Fruit fly (Drosophila melanogaster) whole organism, embryonic: ENCODE data around the gene CG10638.

Source experiments
- Ada2b ChIP-seq: fragments of 200-800 bp; sonication (Bioruptor generic); IDR thresholded peaks from 2 replicates; pipeline ENCODE4 v1.3.6; 2022; ENCODE audit warnings: missing biosample characterization, missing genetic modification characterization
- Awh ChIP-seq: fragments of 200-800 bp; sonication (Bioruptor generic); IDR thresholded peaks from 2 replicates; pipeline ENCODE4, ENCODE4 v1.3.6; 2022; ENCODE audit warnings: missing biosample characterization, missing genetic modification characterization
- C15 ChIP-seq: fragments of 200-800 bp; sonication (Bioruptor generic); IDR thresholded peaks from 3 replicates; pipeline ENCODE4 v1.3.6; 2022; ENCODE audit warnings: missing biosample characterization, missing genetic modification characterization
- CG10543 ChIP-seq: fragments of 200-800 bp; sonication (Bioruptor generic); optimal IDR thresholded peaks from 3 replicates; lab custom pipeline; 2017; ENCODE audit warnings: missing biosample characterization, mild to moderate bottlenecking, missing genetic modification characterization, moderate library complexity
- CG11398 ChIP-seq: fragments of 200-800 bp; sonication (Bioruptor generic); optimal IDR thresholded peaks from 2 replicates; lab custom pipeline; 2016; ENCODE audit warnings: missing biosample characterization, missing genetic modification characterization
- CG12071 ChIP-seq: fragments of 200-800 bp; sonication (Bioruptor generic); optimal IDR thresholded peaks from 3 replicates; lab custom pipeline; 2018; ENCODE audit warnings: missing biosample characterization, mild to moderate bottlenecking, missing genetic modification characterization
- CG12769 ChIP-seq: fragments of 200-800 bp; sonication (Bioruptor generic); optimal IDR thresholded peaks from 2 replicates; lab custom pipeline; 2019; ENCODE audit warnings: missing biosample characterization, mild to moderate bottlenecking, missing genetic modification characterization, moderate library complexity
- CG14710 ChIP-seq: fragments of 200-800 bp; sonication (Bioruptor generic); optimal IDR thresholded peaks from 3 replicates; lab custom pipeline; 2019; ENCODE audit warnings: missing biosample characterization, mild to moderate bottlenecking, missing genetic modification characterization, moderate library complexity
- CG14965 ChIP-seq: fragments of 200-800 bp; sonication (Bioruptor generic); optimal IDR thresholded peaks from 2 replicates; lab custom pipeline; 2016; ENCODE audit warnings: missing biosample characterization, missing genetic modification characterization, borderline replicate concordance
- CG15479 ChIP-seq: fragments of 200-800 bp; sonication (Bioruptor generic); optimal IDR thresholded peaks from 3 replicates; lab custom pipeline; 2019; ENCODE audit warnings: missing biosample characterization, mild to moderate bottlenecking, missing genetic modification characterization, moderate library complexity
- CG15696 ChIP-seq: fragments of 200-800 bp; sonication (Bioruptor generic); optimal IDR thresholded peaks from 2 replicates; lab custom pipeline; 2019; ENCODE audit warnings: missing biosample characterization, mild to moderate bottlenecking, missing genetic modification characterization, moderate library complexity
- CG17328 ChIP-seq: fragments of 200-800 bp; sonication (Bioruptor generic); IDR thresholded peaks from 2 replicates; pipeline ENCODE4 v1.3.6; 2022; ENCODE audit warnings: missing biosample characterization, missing genetic modification characterization
- CG2199 ChIP-seq: fragments of 200-800 bp; sonication (Bioruptor generic); IDR thresholded peaks from 3 replicates; pipeline ENCODE4 v1.3.6; 2022; ENCODE audit warnings: missing biosample characterization, missing genetic modification characterization
- CG3163 ChIP-seq: fragments of 200-800 bp; sonication (Bioruptor generic); optimal IDR thresholded peaks from 3 replicates; lab custom pipeline; 2016; ENCODE audit warnings: missing biosample characterization, missing genetic modification characterization
- CG33557 ChIP-seq: fragments of 200-800 bp; sonication (Bioruptor generic); optimal IDR thresholded peaks from 2 replicates; lab custom pipeline; 2019; ENCODE audit warnings: missing biosample characterization, mild to moderate bottlenecking, missing genetic modification characterization, moderate library complexity
- CG3726 ChIP-seq: fragments of 200-800 bp; sonication (Bioruptor generic); IDR thresholded peaks from 3 replicates; pipeline ENCODE4, ENCODE4 v1.3.6; 2022; ENCODE audit warnings: missing biosample characterization, missing genetic modification characterization
- CG3995 ChIP-seq: fragments of 200-800 bp; sonication (Bioruptor generic); optimal IDR thresholded peaks from 3 replicates; lab custom pipeline; 2016; ENCODE audit warnings: missing biosample characterization, missing genetic modification characterization
- CG4424 ChIP-seq: fragments of 200-800 bp; sonication (Bioruptor generic); optimal IDR thresholded peaks from 3 replicates; lab custom pipeline; 2016; ENCODE audit warnings: missing biosample characterization, missing genetic modification characterization
- CG5953 ChIP-seq: fragments of 200-800 bp; sonication (Bioruptor generic); IDR thresholded peaks from 2 replicates; pipeline ENCODE4 v1.3.6; 2022; ENCODE audit warnings: missing biosample characterization, missing genetic modification characterization
- CG6654 ChIP-seq: fragments of 200-800 bp; sonication (Bioruptor generic); optimal IDR thresholded peaks from 2 replicates; lab custom pipeline; 2017; ENCODE audit warnings: missing biosample characterization, mild to moderate bottlenecking, missing genetic modification characterization
- CG6813 ChIP-seq: fragments of 200-800 bp; sonication (Bioruptor generic); optimal IDR thresholded peaks from 2 replicates; lab custom pipeline; 2017; ENCODE audit warnings: missing biosample characterization, missing genetic modification characterization, mild to moderate bottlenecking, moderate library complexity, missing genetic modification reagents
- CG6854 ChIP-seq: fragments of 200-800 bp; sonication (Bioruptor generic); optimal IDR thresholded peaks from 3 replicates; lab custom pipeline; 2017; ENCODE audit warnings: missing biosample characterization, mild to moderate bottlenecking, missing genetic modification characterization
- CG7786 ChIP-seq: fragments of 200-800 bp; sonication (Bioruptor generic); optimal IDR thresholded peaks from 2 replicates; lab custom pipeline; 2016; ENCODE audit warnings: missing biosample characterization, missing genetic modification characterization
- D19B ChIP-seq: fragments of 200-800 bp; sonication (Bioruptor generic); optimal IDR thresholded peaks from 2 replicates; lab custom pipeline; 2017; ENCODE audit warnings: missing biosample characterization, mild to moderate bottlenecking, missing genetic modification characterization
- E2f2 ChIP-seq: fragments of 200-800 bp; sonication (Bioruptor generic); IDR thresholded peaks from 2 replicates; pipeline ENCODE4 v1.3.6; 2022; ENCODE audit warnings: missing biosample characterization, missing genetic modification characterization
- Fer2 ChIP-seq: fragments of 200-800 bp; sonication (Bioruptor generic); optimal IDR thresholded peaks from 2 replicates; lab custom pipeline; 2018; ENCODE audit warnings: missing biosample characterization, mild to moderate bottlenecking, missing genetic modification characterization, moderate library complexity
- H2.0 ChIP-seq: fragments of 200-800 bp; sonication (Bioruptor generic); IDR thresholded peaks from 2 replicates; pipeline ENCODE4 v1.3.6; 2022; ENCODE audit warnings: missing biosample characterization, missing genetic modification characterization
- Hmx ChIP-seq: fragments of 200-800 bp; sonication (Bioruptor generic); optimal IDR thresholded peaks from 2 replicates; lab custom pipeline; 2016; ENCODE audit warnings: missing biosample characterization, missing genetic modification characterization
- Hsf ChIP-seq: fragments of 200-800 bp; sonication (Bioruptor generic); optimal IDR thresholded peaks from 3 replicates; lab custom pipeline; 2016; ENCODE audit warnings: missing biosample characterization, missing genetic modification characterization
- Med ChIP-seq: fragments of 200-800 bp; sonication (Bioruptor generic); peaks from one replicate; lab custom pipeline; 2016; ENCODE audit warnings: missing biosample characterization, missing genetic modification characterization, mild to moderate bottlenecking, inconsistent platforms, moderate library complexity
- NFAT ChIP-seq: fragments of 200-800 bp; sonication (Bioruptor generic); IDR thresholded peaks from 2 replicates; pipeline ENCODE4 v1.3.6; 2022; ENCODE audit warnings: missing biosample characterization, missing genetic modification characterization
- Nf-YA ChIP-seq: fragments of 200-800 bp; sonication (Bioruptor generic); IDR thresholded peaks from 2 replicates; pipeline ENCODE4 v1.3.6; 2022; ENCODE audit warnings: missing biosample characterization, missing genetic modification characterization
- Rfx ChIP-seq: fragments of 200-800 bp; sonication (Bioruptor generic); IDR thresholded peaks from 2 replicates; pipeline ENCODE4 v1.3.6; 2022; ENCODE audit warnings: missing biosample characterization, missing genetic modification characterization
- Rx ChIP-seq: fragments of 200-800 bp; sonication (Bioruptor generic); IDR thresholded peaks from 2 replicates; pipeline ENCODE4 v1.3.6; 2022; ENCODE audit warnings: missing biosample characterization, missing genetic modification characterization
- Sox102F ChIP-seq: fragments of 200-800 bp; sonication (Bioruptor generic); optimal IDR thresholded peaks from 2 replicates; lab custom pipeline; 2018; ENCODE audit warnings: missing biosample characterization, mild to moderate bottlenecking, missing genetic modification characterization, moderate library complexity
- Spps ChIP-seq: fragments of 200-800 bp; sonication (Bioruptor generic); optimal IDR thresholded peaks from 2 replicates; lab custom pipeline; 2018; ENCODE audit warnings: missing biosample characterization, mild to moderate bottlenecking, missing genetic modification characterization
- cad ChIP-seq: fragments of >200 bp; optimal IDR thresholded peaks from 2 replicates; lab custom pipeline; 2017; ENCODE audit warnings: missing biosample characterization, missing genetic modification characterization
- chinmo ChIP-seq: fragments of 200-800 bp; sonication (Bioruptor generic); IDR thresholded peaks from 4 replicates; pipeline ENCODE4 v1.3.6; 2022; ENCODE audit warnings: missing biosample characterization, missing genetic modification characterization; ENCODE audit not compliant: partially characterized antibody
- crol ChIP-seq: fragments of 200-800 bp; sonication (Bioruptor generic); IDR thresholded peaks from 2 replicates; pipeline ENCODE4 v1.3.6; 2022; ENCODE audit warnings: missing biosample characterization, missing genetic modification characterization
- crp ChIP-seq, 2 experiments: fragments of 200-800 bp; sonication (Bioruptor generic); optimal IDR thresholded peaks; 2 replicates in 1 of 2; 3 replicates in 1 of 2; lab custom pipeline; 2017; ENCODE audit warnings: missing biosample characterization in 2 of 2, missing genetic modification characterization in 2 of 2, mild to moderate bottlenecking in 1 of 2, moderate library complexity in 1 of 2
- eyg ChIP-seq: fragments of 200-800 bp; sonication (Bioruptor generic); optimal IDR thresholded peaks from 3 replicates; lab custom pipeline; 2016; ENCODE audit warnings: missing biosample characterization, missing genetic modification characterization
- gem ChIP-seq: fragments of 200-800 bp; sonication (Bioruptor generic); optimal IDR thresholded peaks from 2 replicates; lab custom pipeline; 2019; ENCODE audit warnings: missing biosample characterization, mild to moderate bottlenecking, missing genetic modification characterization, moderate library complexity
- ind ChIP-seq: fragments of 200-800 bp; sonication (Bioruptor generic); optimal IDR thresholded peaks from 3 replicates; lab custom pipeline; 2016; ENCODE audit warnings: missing biosample characterization, missing genetic modification characterization
- mirr ChIP-seq: fragments of 200-800 bp; sonication (Bioruptor generic); optimal IDR thresholded peaks from 3 replicates; lab custom pipeline; 2018; ENCODE audit warnings: missing biosample characterization, mild to moderate bottlenecking, missing genetic modification characterization
- nau ChIP-seq: fragments of 200-800 bp; sonication (Bioruptor generic); optimal IDR thresholded peaks from 3 replicates; lab custom pipeline; 2017; ENCODE audit warnings: missing biosample characterization, mild to moderate bottlenecking, missing genetic modification characterization, missing genetic modification reagents
- nerfin-2 ChIP-seq: fragments of 200-800 bp; sonication (Bioruptor generic); IDR thresholded peaks from 2 replicates; pipeline ENCODE4 v1.3.6; 2022; ENCODE audit warnings: missing biosample characterization, missing genetic modification characterization; ENCODE audit not compliant: partially characterized antibody
- onecut ChIP-seq: fragments of 200-800 bp; sonication (Bioruptor generic); IDR thresholded peaks from 2 replicates; pipeline ENCODE4 v1.3.6; 2022; ENCODE audit warnings: missing biosample characterization, missing genetic modification characterization
- row ChIP-seq: fragments of 200-800 bp; sonication (Bioruptor generic); IDR thresholded peaks from 3 replicates; pipeline ENCODE4 v1.3.6; 2022; ENCODE audit warnings: missing biosample characterization, missing genetic modification characterization
- slbo ChIP-seq: fragments of 200-800 bp; sonication (Bioruptor generic); IDR thresholded peaks from 2 replicates; pipeline ENCODE4 v1.3.6; 2022; ENCODE audit warnings: missing biosample characterization, missing genetic modification characterization
- slou ChIP-seq: fragments of 200-800 bp; sonication (Bioruptor generic); optimal IDR thresholded peaks from 3 replicates; lab custom pipeline; 2016; ENCODE audit warnings: missing biosample characterization, missing genetic modification characterization
- trem ChIP-seq: fragments of 200-800 bp; optimal IDR thresholded peaks from 3 replicates; lab custom pipeline; 2019; ENCODE audit warnings: missing biosample characterization, mild to moderate bottlenecking, missing genetic modification characterization, moderate library complexity
- wor ChIP-seq: fragments of 200-800 bp; sonication (Bioruptor generic); IDR thresholded peaks from 2 replicates; pipeline ENCODE4 v1.3.6; 2022; ENCODE audit warnings: missing biosample characterization, missing genetic modification characterization

CG10638 gene

DNA sequence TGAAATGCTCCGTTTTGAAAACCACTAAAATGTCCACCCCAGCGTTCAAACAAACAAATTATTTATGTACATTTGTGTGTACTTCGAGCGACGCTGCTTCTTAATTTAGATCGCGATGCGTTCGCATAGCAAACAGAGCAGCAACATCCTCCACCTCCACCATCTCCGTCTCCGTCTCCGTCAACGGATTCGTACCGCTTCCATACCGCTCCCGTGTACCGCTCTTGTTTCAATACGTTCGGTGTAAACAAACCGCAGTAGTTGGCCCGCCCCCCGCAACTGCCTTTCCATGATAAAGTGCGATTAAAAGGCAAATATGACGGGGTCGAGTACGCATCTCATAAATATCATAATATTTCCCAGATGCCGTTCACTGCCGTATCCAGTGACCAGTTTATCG lies 18.9 kb downstream of the CG10638 start, which contains the start of gene CG33725 (continued):
- no peak for TF ChIP-seq Hmx
- TF ChIP-seq CG3163: no peak
- no peak for TF ChIP-seq CG6813
- TF ChIP-seq row (GFP tag; lab: Robert Waterston, UW): no peak
- TF ChIP-seq CG12071 (GFP tag; lab: Kevin White, UChicago): no peak
- TF ChIP-seq Sox102F (GFP tag; lab: Kevin White, UChicago): no peak
- TF ChIP-seq D19B (GFP tag; lab: Kevin White, UChicago): no peak
- peak; percentile 34 for TF ChIP-seq CG12769 (tag; lab: Kevin White, UChicago)
- TF ChIP-seq CG33557 (GFP tag; lab: Kevin White, UChicago): no peak
- no peak for TF ChIP-seq CG3995
- TF ChIP-seq CG4424 (GFP tag; lab: Kevin White, UChicago): no peak
- peak; percentile 92 for TF ChIP-seq crol
- no peak for TF ChIP-seq gem (tag; lab: Kevin White, UChicago)
- TF ChIP-seq E2f2 (GFP tag; lab: Robert Waterston, UW): no peak
- TF ChIP-seq CG3726 (GFP tag; lab: Robert Waterston, UW): no peak
- 0 out of 3 replicates have a peak, but pooled peaks have one; percentile 49 for TF ChIP-seq CG2199 (GFP tag; lab: Robert Waterston, UW)
- TF ChIP-seq CG5953 (GFP tag; lab: Robert Waterston, UW): no peak
- no peak for TF ChIP-seq Rfx (GFP tag; lab: Robert Waterston, UW)
- TF ChIP-seq Awh (GFP tag; lab: Robert Waterston, UW): no peak
- TF ChIP-seq Hsf (GFP tag; lab: Kevin White, UChicago): no peak
- TF ChIP-seq Med (GFP tag; lab: Kevin White, UChicago): peak; percentile 87
- no peak for TF ChIP-seq Rx (GFP tag; lab: Robert Waterston, UW)
- TF ChIP-seq H2.0: no peak
- no peak for TF ChIP-seq Spps
- TF ChIP-seq CG11398 (GFP tag; lab: Kevin White, UChicago): peak; percentile 17
- TF ChIP-seq CG10543 (GFP tag; lab: Kevin White, UChicago): no peak
- no peak for TF ChIP-seq CG7786 (GFP tag; lab: Kevin White, UChicago)
- TF ChIP-seq crp (GFP tag; optimal IDR thresholded peaks at IDR 0.05; lab: Kevin White, UChicago): no peak
- peak; percentile 31 for TF ChIP-seq eyg (GFP tag; lab: Kevin White, UChicago)
- TF ChIP-seq CG17328 (GFP tag; lab: Robert Waterston, UW): peak; percentile 33; the same call in 1 of the 2 replicates
- TF ChIP-seq trem: no peak
- TF ChIP-seq CG15479 (GFP tag; lab: Kevin White, UChicago): no peak
- no peak for TF ChIP-seq mirr (GFP tag; lab: Kevin White, UChicago)
- TF ChIP-seq Fer2 (tag; lab: Kevin White, UChicago): no peak
- TF ChIP-seq slbo (GFP tag; lab: Robert Waterston, UW): no peak
- TF ChIP-seq NFAT: no peak
- TF ChIP-seq nau (GFP tag; lab: Kevin White, UChicago): no peak
- no peak for TF ChIP-seq C15 (GFP tag; lab: Robert Waterston, UW)
- no peak for TF ChIP-seq wor (GFP tag; lab: Robert Waterston, UW)
- no peak for TF ChIP-seq nerfin-2
- no peak for TF ChIP-seq cad
- TF ChIP-seq CG6854 (GFP tag; lab: Kevin White, UChicago): no peak
- no peak for TF ChIP-seq CG14710 (tag; lab: Kevin White, UChicago)
- no peak for TF ChIP-seq onecut (GFP tag; lab: Robert Waterston, UW)
- TF ChIP-seq slou (GFP tag; lab: Kevin White, UChicago): no peak
- no peak for TF ChIP-seq ind (GFP tag; lab: Kevin White, UChicago)
- no peak for TF ChIP-seq Ada2b (GFP tag; lab: Robert Waterston, UW)
- TF ChIP-seq CG15696 (tag; lab: Kevin White, UChicago): peak; percentile 14
- TF ChIP-seq Nf-YA (GFP tag; lab: Robert Waterston, UW): no peak
- TF ChIP-seq CG14965 (GFP tag; lab: Kevin White, UChicago): no peak
- TF ChIP-seq chinmo (GFP tag; lab: Robert Waterston, UW): no peak
- no peak for TF ChIP-seq CG6654 (GFP tag; lab: Kevin White, UChicago)
